Worm (Caenorhabditis elegans) whole organism, mixed stage, embryonic: ENCODE measurements around the gene fbxa-194.

Experiments
- M03D4.4 ChIP-seq: sonication (generic microtip); optimal IDR thresholded peaks from 2 replicates; lab custom pipeline; 2017; ENCODE audit warnings: mild to moderate bottlenecking, missing genetic modification characterization, missing compliant biosample characterization
- bed-3 ChIP-seq: fragments of 200-800 bp; sonication (Bioruptor generic); optimal IDR thresholded peaks from 3 replicates; lab custom pipeline; 2018; ENCODE audit warnings: mild to moderate bottlenecking, missing genetic modification characterization, moderate library complexity, missing compliant biosample characterization
- blmp-1 ChIP-seq: fragments of 150-350 bp; optimal IDR thresholded peaks from 2 replicates; lab custom pipeline; 2014; ENCODE audit warnings: missing biosample characterization, missing genetic modification characterization
- ceh-39 ChIP-seq: fragments of 150-350 bp; optimal IDR thresholded peaks from 2 replicates; lab custom pipeline; 2014; ENCODE audit warnings: missing biosample characterization, missing genetic modification characterization
- ceh-43 ChIP-seq: fragments of 200-800 bp; sonication (Bioruptor generic); optimal IDR thresholded peaks from 2 replicates; lab custom pipeline; 2018; ENCODE audit warnings: mild to moderate bottlenecking, missing genetic modification characterization, moderate library complexity, missing compliant biosample characterization
- ceh-83 ChIP-seq: fragments of 200-800 bp; sonication (Bioruptor generic); optimal IDR thresholded peaks from 2 replicates; lab custom pipeline; 2018; ENCODE audit warnings: mild to moderate bottlenecking, missing genetic modification characterization, missing compliant biosample characterization
- ces-1 ChIP-seq: fragments of 150-350 bp; optimal IDR thresholded peaks from 2 replicates; lab custom pipeline; 2014; ENCODE audit warnings: missing biosample characterization, missing genetic modification reagents, missing genetic modification characterization
- cnd-1 ChIP-seq: fragments of 200-800 bp; sonication (Bioruptor generic); optimal IDR thresholded peaks from 2 replicates; lab custom pipeline; 2018; ENCODE audit warnings: mild to moderate bottlenecking, missing genetic modification characterization, missing compliant biosample characterization
- drap-1 ChIP-seq: fragments of 200-800 bp; sonication (Bioruptor generic); optimal IDR thresholded peaks from 3 replicates; lab custom pipeline; 2018; ENCODE audit warnings: mild to moderate bottlenecking, missing genetic modification characterization, missing compliant biosample characterization
- elt-1 ChIP-seq: sonication (generic microtip); optimal IDR thresholded peaks from 2 replicates; lab custom pipeline; 2017; ENCODE audit warnings: missing genetic modification characterization, mild to moderate bottlenecking, missing compliant biosample characterization, antibody characterized with exemption, moderate library complexity, borderline replicate concordance; ENCODE audit not compliant: insufficient read depth
- elt-3 ChIP-seq: fragments of 150-350 bp; optimal IDR thresholded peaks from 2 replicates; lab custom pipeline; 2014; ENCODE audit warnings: missing biosample characterization, missing genetic modification characterization
- flh-1 ChIP-seq: fragments of 200-800 bp; sonication (Bioruptor generic); optimal IDR thresholded peaks from 2 replicates; lab custom pipeline; 2018; ENCODE audit warnings: mild to moderate bottlenecking, missing genetic modification characterization, moderate library complexity, missing compliant biosample characterization
- ham-2 ChIP-seq: fragments of 200-800 bp; sonication (Bioruptor generic); optimal IDR thresholded peaks from 2 replicates; lab custom pipeline; 2018; ENCODE audit warnings: mild to moderate bottlenecking, missing genetic modification characterization, missing compliant biosample characterization
- hlh-1 ChIP-seq: fragments of 150-350 bp; optimal IDR thresholded peaks from 2 replicates; lab custom pipeline; 2014; ENCODE audit warnings: missing biosample characterization, missing genetic modification reagents, missing genetic modification characterization
- lin-13 ChIP-seq: fragments of 150-350 bp; optimal IDR thresholded peaks from 2 replicates; lab custom pipeline; 2014; ENCODE audit warnings: missing biosample characterization, missing genetic modification characterization
- lin-32 ChIP-seq: fragments of 200-800 bp; sonication (Bioruptor generic); optimal IDR thresholded peaks from 2 replicates; lab custom pipeline; 2018; ENCODE audit warnings: mild to moderate bottlenecking, missing genetic modification characterization, missing compliant biosample characterization
- lsy-2 ChIP-seq: fragments of 150-350 bp; optimal IDR thresholded peaks from 2 replicates; lab custom pipeline; 2014; ENCODE audit warnings: missing biosample characterization, missing genetic modification characterization
- mab-5 ChIP-seq: fragments of 150-350 bp; optimal IDR thresholded peaks from 2 replicates; lab custom pipeline; 2014; ENCODE audit warnings: missing biosample characterization, missing genetic modification characterization
- mep-1 ChIP-seq: fragments of 150-350 bp; optimal IDR thresholded peaks from 2 replicates; lab custom pipeline; 2017; ENCODE audit warnings: missing biosample characterization, missing genetic modification reagents, missing genetic modification characterization, inconsistent platforms
- nhr-12 ChIP-seq: fragments of 150-350 bp; optimal IDR thresholded peaks from 2 replicates; lab custom pipeline; 2014; ENCODE audit warnings: missing biosample characterization, missing genetic modification characterization
- nhr-2 ChIP-seq: fragments of 150-350 bp; optimal IDR thresholded peaks from 2 replicates; lab custom pipeline; 2014; ENCODE audit warnings: missing biosample characterization, missing genetic modification characterization
- nhr-237 ChIP-seq: fragments of 150-350 bp; optimal IDR thresholded peaks from 2 replicates; lab custom pipeline; 2014; ENCODE audit warnings: missing biosample characterization, missing genetic modification characterization
- nhr-28 ChIP-seq: fragments of 150-350 bp; optimal IDR thresholded peaks from 2 replicates; lab custom pipeline; 2014; ENCODE audit warnings: missing biosample characterization, missing genetic modification characterization
- pha-4 ChIP-seq: fragments of 150-350 bp; optimal IDR thresholded peaks from 2 replicates; lab custom pipeline; 2018; ENCODE audit warnings: missing biosample characterization, missing genetic modification reagents, missing genetic modification characterization
- snpc-4 ChIP-seq: fragments of 150-350 bp; optimal IDR thresholded peaks from 2 replicates; lab custom pipeline; 2014; ENCODE audit warnings: missing biosample characterization, missing genetic modification characterization
- sptf-1 ChIP-seq: sonication (generic microtip); optimal IDR thresholded peaks from 2 replicates; lab custom pipeline; 2017; ENCODE audit warnings: mild to moderate bottlenecking, missing genetic modification characterization, moderate library complexity, missing compliant biosample characterization
- unc-39 ChIP-seq: fragments of 150-350 bp; optimal IDR thresholded peaks from 2 replicates; lab custom pipeline; 2014; ENCODE audit warnings: missing biosample characterization, missing genetic modification characterization
- unc-62 ChIP-seq: fragments of 150-350 bp; optimal IDR thresholded peaks from 2 replicates; lab custom pipeline; 2014; ENCODE audit warnings: missing biosample characterization, missing genetic modification reagents, missing genetic modification characterization
- zip-8 ChIP-seq: fragments of 150-350 bp; optimal IDR thresholded peaks from 2 replicates; lab custom pipeline; 2014; ENCODE audit warnings: missing biosample characterization, missing genetic modification characterization

The fbxa-194 gene

DNA sequence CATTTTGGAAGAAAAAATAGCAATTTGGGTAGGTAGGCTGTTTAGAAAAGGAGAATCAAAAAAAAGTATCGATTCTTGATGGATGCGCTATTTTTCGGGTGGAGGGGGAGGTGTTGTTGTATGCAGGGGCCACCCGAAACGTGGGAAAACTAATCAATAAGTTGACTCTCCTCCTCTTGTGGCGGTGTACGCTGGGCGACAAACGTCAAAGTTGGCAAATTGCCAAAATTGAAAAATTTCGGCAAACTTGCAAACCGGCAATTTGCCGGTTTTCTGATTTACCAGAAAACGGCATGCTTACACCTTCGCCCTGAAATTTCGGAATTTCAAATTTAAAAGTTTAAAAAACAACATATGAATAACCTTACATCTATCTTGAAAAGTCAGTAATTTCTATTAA is 37.5 kb downstream of the fbxa-194 start, which contains the start of gene W04E12.2:
W04E12.2 (minus strand) TSS at position 101 of the 400 bp plus-strand sequence.
- TF ChIP-seq nhr-237 (tag; lab: Kevin White, UChicago) (no peak), cnd-1 (no peak), drap-1 (no peak), nhr-2 (tag; lab: Kevin White, UChicago) (no peak), ham-2 (no peak), M03D4.4 (tag; lab: Kevin White, UChicago) (no peak), sptf-1 (no peak), ceh-39 (tag; lab: Kevin White, UChicago) (no peak), lin-13 (no peak), elt-3 (tag; lab: Kevin White, UChicago) (no peak), mep-1 (tag; lab: Kevin White, UChicago) (no peak), hlh-1 (tag; lab: Kevin White, UChicago) (no peak), bed-3 (GFP tag; lab: Kevin White, UChicago) (no peak)

ce11 chrV:19738117-19738516 is 40.4 kb downstream of the fbxa-194 start, which contains the start of gene fbxa-131:
TSS of gene fbxa-131 (plus strand) at chrV:19738417.
- no peak for TF ChIP-seq unc-62 (GFP tag; lab: Kevin White, UChicago)
- no peak for TF ChIP-seq nhr-12 (tag; lab: Kevin White, UChicago)
- TF ChIP-seq unc-39 (tag; lab: Kevin White, UChicago), result no peak
- no peak for TF ChIP-seq ham-2
- no peak for TF ChIP-seq ces-1 (GFP tag; lab: Kevin White, UChicago)
- no peak for TF ChIP-seq nhr-28 (tag; lab: Kevin White, UChicago)
- TF ChIP-seq snpc-4, result no peak
- no peak for TF ChIP-seq lin-32 (GFP tag; lab: Kevin White, UChicago)
- no peak for TF ChIP-seq lsy-2 (tag; lab: Kevin White, UChicago)
- no peak for TF ChIP-seq hlh-1 (tag; lab: Kevin White, UChicago)
- TF ChIP-seq nhr-2 (tag; lab: Kevin White, UChicago), result no peak
- no peak for TF ChIP-seq ceh-39 (tag; lab: Kevin White, UChicago)
- no peak for TF ChIP-seq elt-1 (tag; lab: Kevin White, UChicago)
- no peak for TF ChIP-seq ceh-83 (GFP tag; lab: Kevin White, UChicago)

DNA sequence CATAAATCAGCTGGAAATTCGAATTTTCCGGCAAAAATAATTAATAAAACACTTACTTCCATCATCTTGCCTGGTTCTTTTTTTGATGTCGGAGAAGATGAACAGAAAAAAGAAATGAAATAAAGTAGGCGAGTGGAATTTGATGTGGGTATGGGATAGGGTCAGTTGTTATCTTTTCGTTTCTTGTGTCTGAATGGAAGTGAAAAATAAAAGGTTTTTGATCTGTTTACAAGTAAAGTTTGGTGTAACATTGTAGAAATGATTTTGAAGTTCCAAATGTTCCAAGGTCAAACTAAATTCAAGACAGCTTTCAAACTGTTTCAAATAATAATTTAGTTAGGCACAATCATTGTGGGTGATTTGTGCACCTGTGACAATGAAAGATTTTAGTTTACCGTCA is 41.0 kb downstream of the fbxa-194 start, which contains the start of gene W04E12.7:
W04E12.7 (minus strand) TSS at position 101 of the 400 bp plus-strand sequence.
- TF ChIP-seq blmp-1 (no peak), ceh-39 (tag; lab: Kevin White, UChicago) (no peak), nhr-237 (tag; lab: Kevin White, UChicago) (no peak), elt-1 (tag; lab: Kevin White, UChicago) (no peak), unc-39 (tag; lab: Kevin White, UChicago) (no peak), zip-8 (tag; lab: Kevin White, UChicago) (no peak), mep-1 (tag; lab: Kevin White, UChicago) (no peak), nhr-12 (tag; lab: Kevin White, UChicago) (no peak), mab-5 (tag; lab: Kevin White, UChicago) (no peak)

- TF ChIP-seq ceh-83 (GFP tag; lab: Kevin White, UChicago) (no peak), unc-62 (GFP tag; lab: Kevin White, UChicago) (no peak), drap-1 (no peak), hlh-1 (tag; lab: Kevin White, UChicago) (no peak)
Measured at ce11 chrV:19733728-19734127, 44.8 kb downstream of the fbxa-194 start.

DNA sequence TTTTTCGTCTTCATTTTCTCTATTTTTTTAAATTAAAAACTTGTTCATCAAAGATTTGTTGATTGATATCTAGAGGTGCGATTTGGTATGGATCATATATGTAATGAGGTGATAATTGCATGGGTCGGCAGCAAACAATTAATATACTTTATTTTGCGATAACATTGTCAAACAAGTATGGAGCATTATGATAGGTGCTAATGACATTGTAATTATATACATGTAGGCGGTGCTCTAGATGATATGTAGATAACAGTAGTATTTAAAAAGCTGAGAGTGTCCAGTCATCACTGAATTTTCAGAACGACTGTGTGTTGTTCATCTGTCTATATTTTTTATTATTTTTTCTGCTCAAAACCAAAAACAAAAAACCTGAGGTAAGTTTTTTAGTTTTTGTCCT is 48.2 kb downstream of the fbxa-194 start, which contains the start of gene Y116F11A.1:
Y116F11A.1 (plus strand) TSS at position 301 of the 400 bp plus-strand sequence.
- no peak for TF ChIP-seq flh-1 (GFP tag; lab: Kevin White, UChicago)
- TF ChIP-seq, all 35 proteins: peak for 0

ce11 chrV:19728731-19729130 is 49.8 kb downstream of the fbxa-194 start, which contains the start of gene Y116F11A.3:
TSS of gene Y116F11A.3 (plus strand) at chrV:19729031.
- no peak for TF ChIP-seq elt-3 (tag; lab: Kevin White, UChicago)
- TF ChIP-seq hlh-1 (tag; lab: Kevin White, UChicago), result no peak
- no peak for TF ChIP-seq lin-13
- no peak for TF ChIP-seq M03D4.4 (tag; lab: Kevin White, UChicago)
- TF ChIP-seq ham-2, result no peak
- no peak for TF ChIP-seq ceh-43
- TF ChIP-seq pha-4, result no peak
- no peak for TF ChIP-seq nhr-237 (tag; lab: Kevin White, UChicago)
